Worm (Caenorhabditis elegans): ENCODE results near the gene dpy-27.

DNA sequence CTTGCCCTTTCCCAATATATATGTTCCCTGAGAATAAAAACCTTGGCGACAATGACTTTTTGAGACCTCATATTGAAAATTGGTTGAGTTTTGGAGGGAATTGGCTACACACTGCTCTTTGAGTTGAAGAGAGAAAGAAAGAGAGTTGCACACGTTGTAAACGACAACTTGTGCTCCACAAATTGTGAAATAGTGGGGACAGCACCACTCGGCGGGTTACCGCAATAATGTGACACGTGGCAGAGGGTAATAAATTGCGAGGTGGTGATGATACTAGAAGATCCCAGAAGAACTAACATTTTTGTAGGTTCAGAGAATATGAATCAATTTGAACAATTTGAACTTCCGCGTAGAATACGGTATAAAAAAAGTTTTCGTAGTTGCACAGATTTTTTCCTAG is 37.7 kb downstream of the dpy-27 start:
- TF ChIP-seq nhr-11 (tag; optimal IDR thresholded peaks at IDR 0.05) (no peak), mdl-1 (tag; optimal IDR thresholded peaks at IDR 0.05) (no peak), ceh-16 (tag; optimal IDR thresholded peaks at IDR 0.05) (no peak), fos-1 (tag; optimal IDR thresholded peaks at IDR 0.05) (no peak), egl-27 (tag; optimal IDR thresholded peaks at IDR 0.05) (no peak), ama-1 (optimal IDR thresholded peaks at IDR 0.05) (no peak), unc-62 (GFP tag; optimal IDR thresholded peaks at IDR 0.05) (no peak), nhr-237 (tag; optimal IDR thresholded peaks at IDR 0.05) (no peak), nhr-12 (tag; optimal IDR thresholded peaks at IDR 0.05) (no peak), ztf-1 (GFP tag; conservative IDR thresholded peaks at IDR 0.05) (no peak), blmp-1 (tag; optimal IDR thresholded peaks at IDR 0.05; ENCODE audit: insufficient read depth) (no peak), aly-2 (tag; optimal IDR thresholded peaks at IDR 0.05) (no peak)
